Fruit fly (Drosophila melanogaster) whole organism, adult: ENCODE results near the gene pim.

Experiments used
- CG12768 ChIP-seq: fragments of 200-800 bp; sonication (Bioruptor generic); optimal IDR thresholded peaks from 2 replicates; lab custom pipeline; 2017; ENCODE audit warnings: missing biosample characterization, missing genetic modification characterization, mild to moderate bottlenecking, moderate library complexity, missing genetic modification reagents
- CG14711 ChIP-seq: fragments of 200-800 bp; sonication (Bioruptor generic); optimal IDR thresholded peaks from 2 replicates; lab custom pipeline; 2018; ENCODE audit warnings: missing biosample characterization, mild to moderate bottlenecking, missing genetic modification characterization, moderate library complexity
- Hr96 ChIP-seq: fragments of 200-800 bp; sonication (Bioruptor generic); optimal IDR thresholded peaks from 2 replicates; lab custom pipeline; 2016; ENCODE audit warnings: missing biosample characterization, missing genetic modification characterization
- bab1 ChIP-seq: fragments of 200-800 bp; sonication (Bioruptor generic); optimal IDR thresholded peaks from 3 replicates; lab custom pipeline; 2019; ENCODE audit warnings: missing biosample characterization, mild to moderate bottlenecking, missing genetic modification characterization, moderate library complexity
- cnc ChIP-seq, 2 experiments: fragments of >200 bp; optimal IDR thresholded peaks; 2 replicates each; lab custom pipeline; 2017
- kay ChIP-seq: fragments of 200-800 bp; sonication (Bioruptor generic); peaks from one replicate; lab custom pipeline; 2016; ENCODE audit warnings: missing biosample characterization, missing genetic modification characterization, borderline replicate concordance
- toe ChIP-seq: fragments of 200-800 bp; sonication (Bioruptor generic); optimal IDR thresholded peaks from 2 replicates; lab custom pipeline; 2016; ENCODE audit warnings: missing biosample characterization, missing genetic modification characterization

dm6 chr2L:10351130-10351529 is 11.7 kb upstream of the pim start:
- TF ChIP-seq CG14711 (tag; lab: Kevin White, UChicago) = no peak
- no peak for TF ChIP-seq cnc (optimal IDR thresholded peaks at IDR 0.05; lab: Kevin White, UChicago)
- no peak for TF ChIP-seq Hr96 (GFP tag; lab: Kevin White, UChicago)
- no peak for TF ChIP-seq toe
- no peak for TF ChIP-seq CG12768
- TF ChIP-seq bab1 (GFP tag; lab: Kevin White, UChicago) = no peak
- no peak for TF ChIP-seq kay (GFP tag; lab: Kevin White, UChicago)
